Worm (Caenorhabditis elegans) whole organism, L1 larva: ENCODE data around the gene col-174.

Experiments
- C16A3.4 ChIP-seq: fragments of 150-350 bp; optimal IDR thresholded peaks from 2 replicates; lab custom pipeline; 2014; ENCODE audit warnings: missing biosample characterization, missing genetic modification characterization
- Y116A8C.19 ChIP-seq: sonication (generic microtip); optimal IDR thresholded peaks from 2 replicates; lab custom pipeline; 2016; ENCODE audit warnings: missing compliant biosample characterization, missing genetic modification characterization, borderline replicate concordance
- aha-1 ChIP-seq: fragments of 150-350 bp; optimal IDR thresholded peaks from 2 replicates; lab custom pipeline; 2014; ENCODE audit warnings: missing biosample characterization, missing genetic modification characterization
- aly-2 ChIP-seq: fragments of 150-350 bp; optimal IDR thresholded peaks from 2 replicates; lab custom pipeline; 2014; ENCODE audit warnings: missing biosample characterization, missing genetic modification characterization
- ama-1 ChIP-seq: fragments of 150-350 bp; optimal IDR thresholded peaks from 2 replicates; lab custom pipeline; 2014
- blmp-1 ChIP-seq: fragments of 150-350 bp; optimal IDR thresholded peaks from 2 replicates; lab custom pipeline; 2014; ENCODE audit warnings: missing biosample characterization, missing genetic modification characterization
- ceh-82 ChIP-seq, 3 experiments: fragments of 150-350 bp in 1 of 3; sonication (generic microtip) in 2 of 3; optimal IDR thresholded peaks; 2 replicates each; lab custom pipeline; 2014 to 2017; ENCODE audit warnings: missing biosample characterization in 3 of 3, missing genetic modification characterization in 3 of 3
- ceh-90 ChIP-seq: sonication (generic microtip); optimal IDR thresholded peaks from 2 replicates; lab custom pipeline; 2016; ENCODE audit warnings: missing genetic modification characterization, missing compliant biosample characterization
- ces-1 ChIP-seq: fragments of 150-350 bp; optimal IDR thresholded peaks from 2 replicates; lab custom pipeline; 2014; ENCODE audit warnings: missing biosample characterization, missing genetic modification reagents, missing genetic modification characterization
- efl-1 ChIP-seq, 4 experiments: fragments of 150-350 bp; optimal IDR thresholded peaks in 3 of 4; peaks in 1 of 4; 1 replicate in 1 of 4; 2 replicates in 3 of 4; lab custom pipeline; 2014; ENCODE audit warnings: missing biosample characterization in 2 of 4, missing genetic modification characterization in 2 of 4, missing genetic modification reagents in 2 of 4
- efl-3 ChIP-seq: fragments of 200-800 bp; sonication (Bioruptor generic); optimal IDR thresholded peaks from 2 replicates; lab custom pipeline; 2018; ENCODE audit warnings: mild to moderate bottlenecking, missing genetic modification characterization, missing compliant biosample characterization
- egl-13 ChIP-seq: sonication (generic microtip); optimal IDR thresholded peaks from 2 replicates; lab custom pipeline; 2016; ENCODE audit warnings: missing genotype, missing genetic modification reagents, missing genetic modification characterization, missing compliant biosample characterization
- elt-2 ChIP-seq: sonication (generic microtip); optimal IDR thresholded peaks from 2 replicates; lab custom pipeline; 2016; ENCODE audit warnings: missing genetic modification characterization, mild to moderate bottlenecking, inconsistent platforms, missing compliant biosample characterization, missing genetic modification reagents
- elt-3 ChIP-seq, 6 experiments: fragments of 150-350 bp in 1 of 6; sonication (generic microtip); optimal IDR thresholded peaks; 2 replicates each; lab custom pipeline; 2017 to 2018; ENCODE audit warnings: missing biosample characterization in 6 of 6, missing genetic modification characterization in 6 of 6, inconsistent platforms in 1 of 6
- fkh-10 ChIP-seq: sonication (generic microtip); optimal IDR thresholded peaks from 2 replicates; lab custom pipeline; 2017; ENCODE audit warnings: missing biosample characterization, missing genetic modification reagents, missing genetic modification characterization
- fkh-4 ChIP-seq: sonication (generic microtip); optimal IDR thresholded peaks from 2 replicates; lab custom pipeline; 2016; ENCODE audit warnings: missing compliant biosample characterization, missing genetic modification characterization, borderline replicate concordance
- fkh-8 ChIP-seq: sonication (generic microtip); optimal IDR thresholded peaks from 2 replicates; lab custom pipeline; 2016; ENCODE audit warnings: mild to moderate bottlenecking, missing genetic modification characterization, missing compliant biosample characterization
- grh-1 ChIP-seq: fragments of 200-800 bp; sonication (Bioruptor generic); IDR thresholded peaks from 2 replicates; pipeline ENCODE4 v1.3.6; 2022; ENCODE audit warnings: missing genetic modification reagents, missing genetic modification characterization, missing compliant biosample characterization
- hlh-17 ChIP-seq: fragments of 200-800 bp; sonication (Bioruptor generic); optimal IDR thresholded peaks from 2 replicates; lab custom pipeline; 2018; ENCODE audit warnings: missing genetic modification characterization, mild to moderate bottlenecking, missing compliant biosample characterization, moderate library complexity, borderline replicate concordance
- lin-13 ChIP-seq: fragments of 150-350 bp; optimal IDR thresholded peaks from 2 replicates; lab custom pipeline; 2014; ENCODE audit warnings: missing biosample characterization, missing genetic modification reagents, missing genetic modification characterization
- lin-14 ChIP-seq: fragments of 200-800 bp; sonication (Bioruptor generic); optimal IDR thresholded peaks from 2 replicates; lab custom pipeline; 2018; ENCODE audit warnings: mild to moderate bottlenecking, missing genetic modification characterization, moderate library complexity, missing compliant biosample characterization
- lin-35 ChIP-seq, 2 experiments: fragments of 150-350 bp; optimal IDR thresholded peaks; 2 replicates each; lab custom pipeline; 2014; ENCODE audit warnings: missing biosample characterization in 2 of 2, missing genetic modification characterization in 2 of 2, missing genetic modification reagents in 2 of 2
- lsy-2 ChIP-seq, 2 experiments: fragments of 150-350 bp; optimal IDR thresholded peaks; 2 replicates each; lab custom pipeline; 2014; ENCODE audit warnings: missing biosample characterization in 2 of 2, missing genetic modification characterization in 2 of 2
- mdl-1 ChIP-seq, 2 experiments: fragments of 150-350 bp; optimal IDR thresholded peaks; 2 replicates each; lab custom pipeline; 2014 to 2017; ENCODE audit warnings: missing biosample characterization in 2 of 2, missing genetic modification characterization in 2 of 2, inconsistent platforms in 1 of 2
- nhr-20 ChIP-seq: sonication (generic microtip); optimal IDR thresholded peaks from 2 replicates; lab custom pipeline; 2016; ENCODE audit warnings: mild to moderate bottlenecking, missing genetic modification characterization, missing compliant biosample characterization
- nhr-71 ChIP-seq: sonication (generic microtip); optimal IDR thresholded peaks from 2 replicates; lab custom pipeline; 2016; ENCODE audit warnings: mild to moderate bottlenecking, missing genetic modification characterization, moderate library complexity, missing compliant biosample characterization
- nhr-85 ChIP-seq: sonication (generic microtip); peaks from one replicate; lab custom pipeline; 2016; ENCODE audit warnings: missing genetic modification characterization, inconsistent platforms, missing compliant biosample characterization
- nhr-90 ChIP-seq: sonication (generic microtip); optimal IDR thresholded peaks from 2 replicates; lab custom pipeline; 2016; ENCODE audit warnings: mild to moderate bottlenecking, missing genetic modification characterization, missing compliant biosample characterization; ENCODE audit not compliant: poor library complexity
- pax-3 ChIP-seq: fragments of 200-800 bp; sonication (Bioruptor generic); optimal IDR thresholded peaks from 2 replicates; lab custom pipeline; 2018; ENCODE audit warnings: mild to moderate bottlenecking, missing genetic modification characterization, moderate library complexity, missing compliant biosample characterization
- rnt-1 ChIP-seq: sonication (generic microtip); optimal IDR thresholded peaks from 2 replicates; lab custom pipeline; 2016; ENCODE audit warnings: mild to moderate bottlenecking, missing genetic modification characterization, moderate library complexity, missing compliant biosample characterization
- snu-23 ChIP-seq: sonication (generic microtip); optimal IDR thresholded peaks from 2 replicates; lab custom pipeline; 2016; ENCODE audit warnings: missing genetic modification characterization, missing compliant biosample characterization
- tlp-1 ChIP-seq: fragments of 150-350 bp; optimal IDR thresholded peaks from 2 replicates; lab custom pipeline; 2014; ENCODE audit warnings: missing biosample characterization, missing genetic modification characterization
- unc-30 ChIP-seq: sonication (generic microtip); optimal IDR thresholded peaks from 2 replicates; lab custom pipeline; 2017; ENCODE audit warnings: missing biosample characterization, missing genetic modification characterization

Gene col-174

ce11 chrX:7593931-7594544, 47.4 kb downstream of the col-174 start:
- TF ChIP-seq lin-14 (GFP tag; lab: Kevin White, UChicago) (peak; percentile 49), fkh-10 (GFP tag; lab: Kevin White, UChicago) (no peak), tlp-1 (tag; lab: Kevin White, UChicago) (no peak), lin-35 (GFP tag; optimal IDR thresholded peaks at IDR 0.05; lab: Kevin White, UChicago) (no peak), nhr-71 (tag; lab: Kevin White, UChicago) (peak; percentile 5), aly-2 (tag; lab: Kevin White, UChicago) (no peak), nhr-20 (peak; percentile 28), pax-3 (tag; lab: Kevin White, UChicago) (no peak), mdl-1 (tag; optimal IDR thresholded peaks at IDR 0.05; lab: Kevin White, UChicago) (peak in 1 of 2 experiments; percentile 35), nhr-85 (tag; lab: Kevin White, UChicago) (peak; percentile 78), fkh-8 (no peak), lsy-2 (tag; optimal IDR thresholded peaks at IDR 0.05; lab: Kevin White, UChicago) (peak in 1 of 2 experiments; percentile 3), blmp-1 (tag; lab: Kevin White, UChicago) (peak; percentile 68), ama-1 (no peak), efl-3 (GFP tag; lab: Kevin White, UChicago) (no peak), ceh-90 (tag; lab: Kevin White, UChicago) (no peak), snu-23 (GFP tag; lab: Kevin White, UChicago) (no peak), C16A3.4 (no peak)

- TF ChIP-seq nhr-71 (tag; lab: Kevin White, UChicago) (peak; percentile 47), elt-2 (tag; lab: Kevin White, UChicago) (peak; percentile 24), egl-13 (tag; lab: Kevin White, UChicago) (no peak), snu-23 (GFP tag; lab: Kevin White, UChicago) (no peak), ces-1 (GFP tag; lab: Kevin White, UChicago) (no peak), lin-14 (GFP tag; lab: Kevin White, UChicago) (peak; percentile 49), nhr-85 (tag; lab: Kevin White, UChicago) (peak; percentile 82), nhr-90 (peak; percentile 51), efl-3 (GFP tag; lab: Kevin White, UChicago) (no peak), nhr-20 (peak; percentile 29), blmp-1 (tag; lab: Kevin White, UChicago) (peak; percentile 88), lin-35 (GFP tag; optimal IDR thresholded peaks at IDR 0.05; lab: Kevin White, UChicago) (peak in 1 of 2 experiments; percentile 40), elt-3 (tag; optimal IDR thresholded peaks at IDR 0.05; lab: Kevin White, UChicago) (peak in 2 of 6 experiments; percentile 29 to 68)
Observed at ce11 chrX:7596029-7596428, 49.4 kb downstream of the col-174 start.

DNA sequence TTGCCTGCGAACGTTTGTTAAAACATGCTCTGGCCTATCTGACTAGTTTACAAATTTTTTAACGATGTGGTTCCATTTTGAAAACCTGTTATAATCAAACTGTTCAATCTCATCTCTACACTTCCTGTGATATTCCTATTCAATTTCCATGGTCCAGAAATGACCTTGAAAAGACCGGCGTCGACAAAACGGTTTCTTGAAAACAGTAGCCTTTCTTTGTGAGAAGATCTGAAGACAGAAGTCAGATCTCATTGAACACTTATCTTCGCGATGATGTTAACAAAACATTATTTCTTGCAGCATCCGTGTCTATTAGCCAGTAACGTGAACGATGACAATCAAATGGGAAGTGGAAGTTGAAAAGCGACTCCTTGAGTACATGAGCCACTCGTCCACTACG, 50.0 kb downstream of the col-174 start, which contains the start of gene C44E12.1:
TSS of gene C44E12.1 (plus strand) at position 301 of the 400 bp plus-strand sequence.
- TF ChIP-seq lin-14 (GFP tag; lab: Kevin White, UChicago): peak; percentile 8
- TF ChIP-seq hlh-17: no peak
- no peak for TF ChIP-seq fkh-4
- no peak for TF ChIP-seq unc-30 (tag; lab: Kevin White, UChicago)
- TF ChIP-seq lin-13 (GFP tag; lab: Kevin White, UChicago): no peak
- no peak for TF ChIP-seq rnt-1 (tag; lab: Kevin White, UChicago)
- TF ChIP-seq grh-1 (GFP tag; lab: Robert Waterston, UW): no peak
- no peak for TF ChIP-seq ceh-82 (tag; optimal IDR thresholded peaks at IDR 0.05; lab: Kevin White, UChicago)
- TF ChIP-seq nhr-85 (tag; lab: Kevin White, UChicago): peak; percentile 7
- TF ChIP-seq nhr-90: no peak
- TF ChIP-seq aha-1 (tag; lab: Kevin White, UChicago): no peak
- TF ChIP-seq efl-1 (optimal IDR thresholded peaks at IDR 0.05; lab: Kevin White, UChicago): no peak
- TF ChIP-seq efl-1 (GFP tag; optimal IDR thresholded peaks at IDR 0.05 in 1 of 2; lab: Kevin White, UChicago): peak in 1 of 2 experiments; percentile 53
- TF ChIP-seq pax-3 (tag; lab: Kevin White, UChicago): no peak
- no peak for TF ChIP-seq Y116A8C.19 (tag; lab: Kevin White, UChicago)
- no peak for TF ChIP-seq fkh-8
